Fruit fly (Drosophila melanogaster) ovary, adult (tissue): ENCODE data around the gene CG8483.

Source experiments
- CG17801 ChIP-seq: fragments of 200-800 bp; optimal IDR thresholded peaks from 2 replicates; lab custom pipeline; 2019; ENCODE audit warnings: missing biosample characterization, mild to moderate bottlenecking, missing genetic modification characterization, moderate library complexity; ENCODE audit not compliant: partially characterized antibody

The CG8483 gene

DNA sequence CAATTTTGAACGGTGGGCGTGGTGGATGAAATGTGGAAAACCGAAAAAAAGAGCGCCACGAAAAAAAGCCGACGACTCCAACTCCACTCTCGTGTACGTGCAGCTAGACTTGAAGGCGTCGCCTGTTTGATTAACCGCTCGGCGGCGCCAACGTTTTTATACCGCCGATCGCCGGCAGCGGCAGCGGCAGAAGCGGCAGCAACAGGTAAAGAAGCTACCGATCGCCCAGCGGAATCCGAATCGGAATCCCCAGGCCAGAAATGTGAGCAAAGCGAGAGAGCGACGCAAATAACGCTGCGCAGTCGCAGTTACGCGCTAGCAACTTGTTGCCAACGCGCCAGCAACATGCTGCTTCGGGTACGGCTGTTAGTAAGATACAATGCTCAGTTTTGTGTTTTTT is at the start of gene CG8483:
Gene CG8483, minus strand, starts transcription at position 119 of the 400 bp plus-strand sequence.
- no peak for TF ChIP-seq CG17801 (GFP tag; lab: Kevin White, UChicago)

DNA sequence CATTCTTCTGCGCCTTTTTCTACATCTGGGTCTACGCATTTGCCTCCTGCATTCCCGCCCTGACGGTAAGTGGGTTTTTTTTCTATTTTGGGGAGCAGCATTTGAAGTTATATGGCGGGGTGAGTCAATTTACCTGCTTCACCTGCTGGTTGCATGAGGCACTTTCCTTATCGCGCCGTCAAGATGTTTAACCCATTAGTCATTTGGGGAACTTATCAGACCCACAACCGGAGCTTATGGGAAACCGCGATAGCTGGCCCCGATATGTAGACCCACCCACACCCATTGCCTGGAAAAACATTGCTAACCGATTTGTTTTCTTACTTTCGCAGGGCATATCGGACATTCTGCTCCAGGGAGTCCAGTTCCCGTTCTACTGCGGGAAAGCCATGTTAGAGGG is 47.4 kb upstream of the CG8483 start:
- TF ChIP-seq CG17801 (GFP tag; lab: Kevin White, UChicago), result no peak

DNA sequence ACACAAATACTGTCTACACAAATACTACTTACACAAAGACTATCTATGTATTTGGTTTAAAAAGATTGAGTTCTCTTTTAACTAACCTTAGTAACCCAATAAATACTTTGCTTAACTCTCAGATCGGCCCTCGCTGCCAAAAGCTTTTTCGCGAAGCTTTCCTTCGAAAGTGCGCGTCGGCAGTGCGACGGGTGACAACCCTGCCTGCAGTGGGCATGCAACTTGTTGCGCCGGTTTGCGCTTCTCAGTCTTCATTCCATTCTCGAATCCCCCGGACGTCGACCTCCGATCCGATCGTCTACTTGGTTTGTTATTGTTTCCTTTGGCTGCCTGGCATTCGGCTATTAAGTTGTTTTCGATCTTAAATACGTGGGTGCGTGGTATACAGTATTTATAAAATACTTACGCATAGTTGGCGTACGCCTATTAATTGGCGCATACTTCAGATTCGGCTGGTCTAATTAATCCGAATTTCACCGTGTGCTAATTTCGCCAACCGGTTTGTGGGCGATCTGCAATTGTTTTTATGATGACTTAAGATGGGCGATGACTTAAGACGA is 45.9 kb upstream of the CG8483 start, which contains the start of gene CG11686:
Gene CG11686, plus strand, starts transcription at position 243 of the 560 bp plus-strand sequence.
- TF ChIP-seq CG17801 (GFP tag; lab: Kevin White, UChicago), result peak; percentile 16

DNA sequence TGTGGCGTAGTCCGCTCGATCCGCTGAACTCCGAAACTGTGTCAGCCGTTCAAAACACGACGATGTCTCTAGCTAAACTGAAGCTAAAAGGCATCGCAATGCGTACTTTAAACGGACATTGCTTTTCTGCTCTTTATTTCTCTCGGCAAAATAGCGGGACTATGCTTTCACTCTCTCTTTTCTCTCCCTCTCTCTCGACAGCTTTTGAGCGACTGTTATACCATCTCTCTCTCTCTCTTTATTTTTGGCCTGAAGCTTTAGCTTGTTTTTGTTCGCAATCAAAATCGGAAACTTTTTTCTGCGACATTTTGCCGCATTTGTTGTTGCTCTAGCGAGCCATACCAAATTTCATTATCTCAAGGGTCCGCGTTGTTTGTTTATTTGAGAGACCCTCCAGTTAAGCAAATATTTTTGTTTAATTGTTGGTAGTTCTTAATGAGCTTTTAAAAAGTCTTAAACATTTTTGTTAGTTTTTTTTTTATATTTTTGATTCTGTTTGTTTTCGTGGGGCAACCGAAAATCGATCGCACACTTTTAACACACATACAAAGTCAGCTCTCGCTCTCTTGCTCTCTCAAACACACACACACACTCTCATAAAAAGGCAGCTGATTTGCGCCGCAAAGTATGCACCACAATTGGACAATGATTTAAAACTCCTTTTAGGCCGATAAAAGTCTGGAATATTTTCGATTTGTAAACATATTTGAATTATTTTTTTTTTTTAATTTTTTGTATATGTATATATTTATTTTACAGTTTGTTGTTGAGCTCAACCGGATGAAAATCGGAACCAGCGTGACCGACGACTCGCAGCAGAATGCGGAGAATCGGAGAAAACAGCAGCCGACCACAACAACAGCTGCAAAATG is 44.7 kb upstream of the CG8483 start, which contains the start of gene Ace:
Gene Ace, minus strand, starts transcription at position 822 of the 872 bp plus-strand sequence.
- TF ChIP-seq CG17801 (GFP tag; lab: Kevin White, UChicago), result no peak

DNA sequence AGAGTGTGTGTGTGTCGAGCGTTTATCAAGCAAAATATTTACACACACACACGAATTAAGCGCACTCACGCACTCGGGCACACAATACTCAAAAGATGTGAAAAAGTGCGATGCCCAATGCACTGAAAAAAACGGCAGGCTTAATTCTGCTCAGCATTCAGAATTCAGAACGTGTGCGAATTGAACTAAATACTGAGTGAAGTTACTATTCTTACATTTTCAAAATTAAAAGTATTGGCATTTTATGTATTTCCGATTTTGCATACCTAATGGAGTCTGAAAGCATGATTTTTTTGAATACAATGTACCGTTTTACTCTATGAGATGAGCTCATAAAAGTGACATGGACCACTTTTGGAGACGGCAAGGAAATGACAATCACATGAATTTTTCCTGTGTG is 42.8 kb upstream of the CG8483 start:
- TF ChIP-seq CG17801 (GFP tag; lab: Kevin White, UChicago), result no peak

DNA sequence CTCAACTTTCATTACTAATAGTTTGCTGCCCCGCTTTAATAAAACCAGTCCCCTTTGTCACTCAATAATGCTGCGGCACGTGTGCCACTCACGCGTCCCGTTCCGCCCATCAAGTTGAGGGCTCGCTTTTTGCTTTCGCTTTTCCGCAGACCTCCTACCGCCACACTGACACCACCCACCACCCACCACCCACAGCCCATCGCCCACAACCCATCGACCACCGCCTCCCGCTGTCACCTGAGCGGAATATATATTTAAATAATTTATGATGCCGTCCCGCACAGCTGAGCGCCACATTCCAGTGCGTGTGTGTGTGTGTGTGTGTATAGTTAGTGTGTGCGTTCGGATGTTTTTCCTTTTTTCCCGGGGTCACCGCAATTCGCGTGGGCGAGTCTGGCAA is 27.5 kb upstream of the CG8483 start:
- TF ChIP-seq CG17801 (GFP tag; lab: Kevin White, UChicago), result no peak

DNA sequence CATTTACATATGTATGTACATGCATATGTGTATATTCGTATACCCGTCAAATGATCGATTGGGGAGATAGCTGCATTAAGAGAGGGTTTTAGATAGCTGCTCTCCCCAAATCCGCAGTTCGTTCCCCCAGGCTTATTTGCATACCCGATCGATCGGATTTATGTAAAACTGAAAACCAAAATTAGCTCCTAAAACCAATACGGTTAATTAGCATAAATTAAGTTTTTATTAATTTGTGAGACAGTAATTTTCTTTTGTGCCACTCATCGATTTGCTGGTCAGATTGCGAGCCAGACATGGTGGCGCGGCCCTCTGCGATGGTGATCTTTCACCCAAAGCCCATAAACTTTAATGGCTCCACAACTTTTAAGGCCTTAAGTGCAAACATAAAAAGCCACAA is 16.9 kb upstream of the CG8483 start:
- no peak for TF ChIP-seq CG17801 (GFP tag; lab: Kevin White, UChicago)

DNA sequence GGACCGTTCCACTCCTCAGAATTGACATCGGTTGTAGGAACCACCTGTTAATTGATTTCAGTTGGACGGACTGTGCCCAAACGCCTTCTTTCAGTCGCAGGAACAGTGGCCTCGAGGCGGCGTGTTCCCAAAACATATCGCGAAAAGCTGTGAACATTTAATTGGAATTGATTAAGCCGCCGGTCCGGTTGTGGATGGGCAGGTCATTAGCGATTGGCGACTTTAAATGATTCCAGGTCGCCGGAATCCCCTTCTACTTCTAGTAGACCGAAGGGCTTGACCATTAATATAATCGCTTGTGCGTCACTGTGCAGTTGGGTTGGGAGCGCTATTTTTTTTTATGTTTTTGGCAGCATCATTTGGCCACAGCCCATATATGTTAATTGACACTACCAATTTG is 7.6 kb upstream of the CG8483 start:
- TF ChIP-seq CG17801 (GFP tag; lab: Kevin White, UChicago), result no peak

DNA sequence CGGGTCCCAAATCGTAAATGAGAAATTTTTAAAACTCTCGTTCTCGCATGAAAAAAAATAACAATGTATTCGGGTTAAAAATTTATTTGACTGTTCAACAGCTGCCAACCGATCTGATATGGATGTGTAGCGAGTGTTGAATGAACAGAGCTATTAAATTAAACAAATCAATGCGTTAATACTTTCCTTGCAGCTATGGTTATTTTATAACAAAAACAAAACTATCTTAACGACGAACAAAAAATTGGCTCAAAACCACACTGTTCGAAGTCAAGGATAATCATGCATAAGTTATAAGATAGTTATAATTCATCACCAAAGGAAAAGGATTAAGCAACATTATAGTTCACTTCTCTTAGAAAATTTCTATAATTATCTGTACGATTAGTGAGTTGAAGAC is 6.2 kb upstream of the CG8483 start, which contains the start of gene CG8476:
Gene CG8476, minus strand, starts transcription at position 101 of the 400 bp plus-strand sequence.
- TF ChIP-seq CG17801 (GFP tag; lab: Kevin White, UChicago), result no peak

DNA sequence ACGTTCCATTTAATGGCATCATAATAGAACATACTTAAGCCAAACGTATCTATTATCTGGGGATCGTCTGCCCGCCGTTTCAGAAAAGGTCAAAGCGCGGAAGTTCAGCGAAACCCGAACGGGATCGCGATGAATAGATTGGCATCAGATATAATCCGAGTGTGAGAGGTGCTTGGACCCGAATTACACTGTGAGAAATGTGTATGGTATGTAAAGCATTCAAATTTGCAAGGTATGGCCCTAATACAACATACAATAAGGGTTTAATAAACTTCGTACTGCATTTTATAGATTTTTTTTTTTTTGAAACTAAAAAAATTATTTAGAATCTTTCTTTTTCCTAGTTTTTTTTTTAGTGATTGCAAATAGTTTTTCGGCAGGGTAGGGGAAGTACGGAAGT is 4.5 kb upstream of the CG8483 start:
- TF ChIP-seq CG17801 (GFP tag; lab: Kevin White, UChicago), result no peak

DNA sequence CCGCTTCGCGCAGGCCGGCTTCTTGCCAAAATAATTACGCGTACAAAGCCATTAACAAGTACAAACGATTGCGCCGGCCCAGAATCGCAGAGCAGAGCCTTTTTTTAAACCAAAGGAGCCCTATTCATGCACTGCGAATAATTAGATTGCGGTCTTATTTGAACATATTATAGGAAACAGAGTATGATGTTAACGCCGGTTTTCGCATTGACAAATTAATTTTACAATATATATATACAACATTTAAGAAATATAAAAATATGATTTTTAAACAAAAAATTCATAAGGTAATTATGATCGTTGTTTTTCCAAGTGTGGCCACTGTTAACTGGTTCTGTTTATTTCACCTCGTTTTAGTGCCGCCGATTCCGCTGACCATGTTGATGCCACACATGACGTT is 835 bp upstream of the CG8483 start:
- TF ChIP-seq CG17801 (GFP tag; lab: Kevin White, UChicago), result no peak

DNA sequence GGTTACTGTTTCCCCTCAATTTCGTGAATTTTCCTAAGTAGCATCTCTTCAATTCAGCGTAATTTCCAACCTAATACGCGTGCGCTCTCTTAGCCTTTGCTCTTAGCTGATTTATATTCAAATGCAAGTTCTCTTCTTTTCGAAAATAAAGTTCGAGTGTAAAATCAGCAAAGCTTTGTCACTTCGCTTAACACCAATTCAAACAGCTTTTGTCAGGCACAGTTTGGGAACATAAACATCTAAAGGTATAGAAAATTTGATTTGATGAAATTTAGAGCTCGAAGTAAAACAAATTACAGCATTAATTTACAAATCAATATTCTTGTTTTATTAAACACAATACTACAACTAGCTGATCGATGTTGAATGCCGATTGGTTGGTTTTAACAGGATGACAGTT is 5.8 kb downstream of the CG8483 start:
- no peak for TF ChIP-seq CG17801 (GFP tag; lab: Kevin White, UChicago)

DNA sequence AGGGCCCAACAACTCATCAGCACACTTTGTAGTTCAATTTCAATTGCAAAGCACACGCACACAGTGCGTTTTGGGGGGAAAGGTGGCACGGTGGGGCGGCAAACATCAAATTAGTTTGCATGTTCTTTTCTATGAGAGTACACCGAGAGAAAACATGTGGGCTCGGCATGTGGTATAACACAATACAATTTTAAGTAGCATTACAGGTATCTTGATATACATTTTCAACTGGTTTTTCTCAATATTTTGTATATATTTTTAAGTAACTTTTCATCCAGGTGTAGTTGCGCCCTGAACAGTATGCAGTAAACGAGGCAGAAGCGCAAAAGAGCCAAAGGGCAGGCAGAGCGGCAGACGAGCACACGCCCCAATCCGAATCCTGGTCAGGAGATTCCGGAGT is 13.9 kb downstream of the CG8483 start:
- TF ChIP-seq CG17801 (GFP tag; lab: Kevin White, UChicago), result no peak

DNA sequence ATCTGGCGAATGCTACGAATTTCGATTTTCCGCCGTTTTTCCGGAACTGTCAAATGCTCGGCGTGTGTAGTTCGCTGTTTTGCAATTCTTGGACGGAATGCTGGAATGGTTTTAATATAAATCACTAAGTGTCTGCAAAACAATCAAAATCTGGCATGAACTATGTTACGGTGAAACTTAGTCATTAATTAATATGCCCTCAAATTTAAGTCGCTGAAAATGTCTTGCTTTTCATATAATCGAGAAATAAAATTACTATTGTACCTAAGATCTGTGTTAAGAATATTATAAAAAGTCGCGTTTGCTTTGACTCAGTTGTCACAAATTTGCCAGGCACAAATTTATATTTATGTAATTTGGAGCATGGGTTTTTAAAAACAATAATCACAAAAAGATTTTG is 23.0 kb downstream of the CG8483 start, which contains the start of gene CG8141:
Gene CG8141, plus strand, starts transcription at position 301 of the 400 bp plus-strand sequence.
- no peak for TF ChIP-seq CG17801 (GFP tag; lab: Kevin White, UChicago)

DNA sequence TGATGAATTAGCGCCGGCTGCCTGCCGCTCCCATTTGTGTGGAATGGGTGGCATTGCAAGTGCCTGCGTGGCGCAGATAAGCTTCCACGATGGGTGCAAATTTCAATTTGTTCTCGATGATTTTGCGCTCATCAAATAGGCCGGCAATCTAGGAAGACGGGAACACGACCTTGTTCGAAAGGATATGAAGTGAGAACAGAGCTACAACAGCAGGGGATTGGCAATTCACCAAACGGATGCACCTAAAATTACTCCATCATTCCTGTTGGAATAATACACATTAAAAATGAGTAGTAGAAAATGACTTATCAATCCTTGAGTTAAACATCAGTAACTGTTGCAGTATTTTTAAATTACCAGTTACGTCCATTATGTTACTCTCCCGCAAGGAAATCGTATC is 26.0 kb downstream of the CG8483 start, which contains the start of gene CG14380:
Gene CG14380, plus strand, starts transcription at position 301 of the 400 bp plus-strand sequence.
- TF ChIP-seq CG17801 (GFP tag; lab: Kevin White, UChicago), result no peak

DNA sequence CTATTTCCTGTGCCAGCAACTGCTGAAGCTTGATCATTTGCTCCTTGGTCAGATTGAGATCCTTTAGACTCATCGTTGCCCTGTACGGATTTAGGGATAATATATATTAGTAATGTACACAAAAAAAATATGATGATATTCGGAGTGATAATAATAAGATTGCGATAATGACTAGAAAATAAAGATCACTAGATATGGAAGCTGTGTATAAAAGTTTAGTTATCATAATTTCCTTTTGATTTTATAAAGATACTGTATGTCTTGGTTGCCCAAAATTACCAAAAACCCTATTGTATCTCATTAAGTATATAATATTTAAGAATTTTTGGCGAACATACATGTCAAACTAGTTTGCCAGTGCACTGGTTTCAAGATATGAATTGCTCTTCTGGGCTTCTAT is 27.9 kb downstream of the CG8483 start, which contains the start of gene CG8508:
Gene CG8508, minus strand, starts transcription at position 101 of the 400 bp plus-strand sequence.
- no peak for TF ChIP-seq CG17801 (GFP tag; lab: Kevin White, UChicago)
